Worm (Caenorhabditis elegans) whole organism, mixed stage, embryonic: Measurements from ENCODE around the gene dgat-2.

Experiments used
- M03D4.4 ChIP-seq: sonication (generic microtip); optimal IDR thresholded peaks from 2 replicates; lab custom pipeline; 2017; ENCODE audit warnings: mild to moderate bottlenecking, missing genetic modification characterization, missing compliant biosample characterization
- blmp-1 ChIP-seq: fragments of 150-350 bp; optimal IDR thresholded peaks from 2 replicates; lab custom pipeline; 2014; ENCODE audit warnings: missing biosample characterization, missing genetic modification characterization
- ceh-43 ChIP-seq: fragments of 200-800 bp; sonication (Bioruptor generic); optimal IDR thresholded peaks from 2 replicates; lab custom pipeline; 2018; ENCODE audit warnings: mild to moderate bottlenecking, missing genetic modification characterization, moderate library complexity, missing compliant biosample characterization
- ceh-83 ChIP-seq: fragments of 200-800 bp; sonication (Bioruptor generic); optimal IDR thresholded peaks from 2 replicates; lab custom pipeline; 2018; ENCODE audit warnings: mild to moderate bottlenecking, missing genetic modification characterization, missing compliant biosample characterization
- cnd-1 ChIP-seq: fragments of 200-800 bp; sonication (Bioruptor generic); optimal IDR thresholded peaks from 2 replicates; lab custom pipeline; 2018; ENCODE audit warnings: mild to moderate bottlenecking, missing genetic modification characterization, missing compliant biosample characterization
- drap-1 ChIP-seq: fragments of 200-800 bp; sonication (Bioruptor generic); optimal IDR thresholded peaks from 3 replicates; lab custom pipeline; 2018; ENCODE audit warnings: mild to moderate bottlenecking, missing genetic modification characterization, missing compliant biosample characterization
- elt-1 ChIP-seq: sonication (generic microtip); optimal IDR thresholded peaks from 2 replicates; lab custom pipeline; 2017; ENCODE audit warnings: missing genetic modification characterization, mild to moderate bottlenecking, missing compliant biosample characterization, antibody characterized with exemption, moderate library complexity, borderline replicate concordance; ENCODE audit not compliant: insufficient read depth
- flh-1 ChIP-seq: fragments of 200-800 bp; sonication (Bioruptor generic); optimal IDR thresholded peaks from 2 replicates; lab custom pipeline; 2018; ENCODE audit warnings: mild to moderate bottlenecking, missing genetic modification characterization, moderate library complexity, missing compliant biosample characterization
- ham-2 ChIP-seq: fragments of 200-800 bp; sonication (Bioruptor generic); optimal IDR thresholded peaks from 2 replicates; lab custom pipeline; 2018; ENCODE audit warnings: mild to moderate bottlenecking, missing genetic modification characterization, missing compliant biosample characterization
- hlh-1 ChIP-seq: fragments of 150-350 bp; optimal IDR thresholded peaks from 2 replicates; lab custom pipeline; 2014; ENCODE audit warnings: missing biosample characterization, missing genetic modification reagents, missing genetic modification characterization
- lin-13 ChIP-seq: fragments of 150-350 bp; optimal IDR thresholded peaks from 2 replicates; lab custom pipeline; 2014; ENCODE audit warnings: missing biosample characterization, missing genetic modification characterization
- lin-32 ChIP-seq: fragments of 200-800 bp; sonication (Bioruptor generic); optimal IDR thresholded peaks from 2 replicates; lab custom pipeline; 2018; ENCODE audit warnings: mild to moderate bottlenecking, missing genetic modification characterization, missing compliant biosample characterization
- lsy-2 ChIP-seq: fragments of 150-350 bp; optimal IDR thresholded peaks from 2 replicates; lab custom pipeline; 2014; ENCODE audit warnings: missing biosample characterization, missing genetic modification characterization
- mab-5 ChIP-seq: fragments of 150-350 bp; optimal IDR thresholded peaks from 2 replicates; lab custom pipeline; 2014; ENCODE audit warnings: missing biosample characterization, missing genetic modification characterization
- mep-1 ChIP-seq: fragments of 150-350 bp; optimal IDR thresholded peaks from 2 replicates; lab custom pipeline; 2017; ENCODE audit warnings: missing biosample characterization, missing genetic modification reagents, missing genetic modification characterization, inconsistent platforms
- mls-2 ChIP-seq: sonication (generic microtip); optimal IDR thresholded peaks from 2 replicates; lab custom pipeline; 2016; ENCODE audit warnings: mild to moderate bottlenecking, missing genetic modification characterization, moderate library complexity, missing compliant biosample characterization
- nhr-2 ChIP-seq: fragments of 150-350 bp; optimal IDR thresholded peaks from 2 replicates; lab custom pipeline; 2014; ENCODE audit warnings: missing biosample characterization, missing genetic modification characterization
- nhr-237 ChIP-seq: fragments of 150-350 bp; optimal IDR thresholded peaks from 2 replicates; lab custom pipeline; 2014; ENCODE audit warnings: missing biosample characterization, missing genetic modification characterization
- nhr-28 ChIP-seq: fragments of 150-350 bp; optimal IDR thresholded peaks from 2 replicates; lab custom pipeline; 2014; ENCODE audit warnings: missing biosample characterization, missing genetic modification characterization
- nhr-76 ChIP-seq: sonication (generic microtip); optimal IDR thresholded peaks from 2 replicates; lab custom pipeline; 2017; ENCODE audit warnings: missing biosample characterization, missing genetic modification characterization
- pha-4 ChIP-seq: fragments of 150-350 bp; optimal IDR thresholded peaks from 2 replicates; lab custom pipeline; 2018; ENCODE audit warnings: missing biosample characterization, missing genetic modification reagents, missing genetic modification characterization
- sem-2 ChIP-seq: fragments of 200-800 bp; sonication (Bioruptor generic); optimal IDR thresholded peaks from 2 replicates; lab custom pipeline; 2018; ENCODE audit warnings: mild to moderate bottlenecking, missing genetic modification characterization, missing compliant biosample characterization
- snpc-4 ChIP-seq: fragments of 150-350 bp; optimal IDR thresholded peaks from 2 replicates; lab custom pipeline; 2014; ENCODE audit warnings: missing biosample characterization, missing genetic modification characterization
- tbx-8 ChIP-seq: fragments of 200-800 bp; sonication (Bioruptor generic); optimal IDR thresholded peaks from 2 replicates; lab custom pipeline; 2018; ENCODE audit warnings: mild to moderate bottlenecking, missing genetic modification characterization, moderate library complexity, missing compliant biosample characterization
- unc-120 ChIP-seq: sonication (generic microtip); optimal IDR thresholded peaks from 2 replicates; lab custom pipeline; 2017; ENCODE audit warnings: missing genetic modification characterization, missing compliant biosample characterization; ENCODE audit not compliant: poor library complexity, severe bottlenecking
- unc-39 ChIP-seq: fragments of 150-350 bp; optimal IDR thresholded peaks from 2 replicates; lab custom pipeline; 2014; ENCODE audit warnings: missing biosample characterization, missing genetic modification characterization
- unc-62 ChIP-seq: fragments of 150-350 bp; optimal IDR thresholded peaks from 2 replicates; lab custom pipeline; 2014; ENCODE audit warnings: missing biosample characterization, missing genetic modification reagents, missing genetic modification characterization
- zip-8 ChIP-seq: fragments of 150-350 bp; optimal IDR thresholded peaks from 2 replicates; lab custom pipeline; 2014; ENCODE audit warnings: missing biosample characterization, missing genetic modification characterization
- ztf-11 ChIP-seq: fragments of 150-350 bp; optimal IDR thresholded peaks from 2 replicates; lab custom pipeline; 2014; ENCODE audit warnings: missing biosample characterization, missing genetic modification characterization

Gene dgat-2

ce11 chrV:17673343-17673742 is 13.2 kb downstream of the dgat-2 start, which contains the start of gene str-93:
Gene str-93 (minus strand): TSS chrV:17673443.
- TF ChIP-seq mab-5 (tag; lab: Kevin White, UChicago), result no peak
- no peak for TF ChIP-seq nhr-2 (tag; lab: Kevin White, UChicago)
- no peak for TF ChIP-seq sem-2

ce11 chrV:17676553-17676952 is 16.4 kb downstream of the dgat-2 start, which contains the start of gene str-92:
Gene str-92 (minus strand): TSS chrV:17676653.
- no peak for TF ChIP-seq elt-1 (tag; lab: Kevin White, UChicago)
- no peak for TF ChIP-seq ceh-43
- TF ChIP-seq mep-1 (tag; lab: Kevin White, UChicago), result no peak
- no peak for TF ChIP-seq ztf-11 (tag; lab: Kevin White, UChicago)
- no peak for TF ChIP-seq flh-1 (GFP tag; lab: Kevin White, UChicago)
- no peak for TF ChIP-seq pha-4
- no peak for TF ChIP-seq mab-5 (tag; lab: Kevin White, UChicago)
- no peak for TF ChIP-seq nhr-2 (tag; lab: Kevin White, UChicago)
- TF ChIP-seq ham-2 (GFP tag; lab: Kevin White, UChicago), result no peak
- no peak for TF ChIP-seq zip-8 (tag; lab: Kevin White, UChicago)
- TF ChIP-seq, all 35 proteins: peak for 0

- TF ChIP-seq hlh-1 (no peak), snpc-4 (tag; lab: Kevin White, UChicago) (no peak), ham-2 (GFP tag; lab: Kevin White, UChicago) (no peak), blmp-1 (no peak), tbx-8 (GFP tag; lab: Kevin White, UChicago) (no peak), nhr-76 (tag; lab: Kevin White, UChicago) (no peak), unc-120 (tag; lab: Kevin White, UChicago) (no peak), mep-1 (tag; lab: Kevin White, UChicago) (no peak), unc-39 (no peak), ceh-43 (no peak), elt-1 (tag; lab: Kevin White, UChicago) (no peak), flh-1 (GFP tag; lab: Kevin White, UChicago) (no peak), drap-1 (GFP tag; lab: Kevin White, UChicago) (no peak), pha-4 (no peak), M03D4.4 (tag; lab: Kevin White, UChicago) (no peak)
These were observed 23.2 kb downstream of the dgat-2 start for ce11 chrV:17683290-17683689.

- TF ChIP-seq cnd-1 (tag; lab: Kevin White, UChicago) (no peak), nhr-76 (tag; lab: Kevin White, UChicago) (no peak), unc-62 (GFP tag; lab: Kevin White, UChicago) (no peak)
These were observed 23.7 kb downstream of the dgat-2 start, which contains the start of gene F59A1.15 for ce11 chrV:17683763-17684162. Gene F59A1.15 (minus strand): TSS chrV:17683863.

ce11 chrV:17684857-17685256 is 24.8 kb downstream of the dgat-2 start, which contains the start of the genes F59A1.16 and F59A1.6:
Gene F59A1.16 (minus strand): TSS chrV:17684957.
Gene F59A1.6 (plus strand): TSS chrV:17685141.
- no peak for TF ChIP-seq mls-2 (tag; lab: Kevin White, UChicago)
- TF ChIP-seq ceh-83 (GFP tag; lab: Kevin White, UChicago), result no peak
- no peak for TF ChIP-seq mep-1 (tag; lab: Kevin White, UChicago)
- TF ChIP-seq nhr-237 (tag; lab: Kevin White, UChicago), result no peak
- TF ChIP-seq mab-5 (tag; lab: Kevin White, UChicago), result no peak
- no peak for TF ChIP-seq ztf-11 (tag; lab: Kevin White, UChicago)
- TF ChIP-seq unc-120 (tag; lab: Kevin White, UChicago), result no peak
- no peak for TF ChIP-seq snpc-4 (tag; lab: Kevin White, UChicago)
- no peak for TF ChIP-seq nhr-28 (tag; lab: Kevin White, UChicago)
- TF ChIP-seq blmp-1, result no peak

- TF ChIP-seq blmp-1, result no peak
- no peak for TF ChIP-seq nhr-28 (tag; lab: Kevin White, UChicago)
- no peak for TF ChIP-seq ceh-43
- no peak for TF ChIP-seq lin-13 (tag; lab: Kevin White, UChicago)
- TF ChIP-seq unc-39, result no peak
- TF ChIP-seq unc-62 (GFP tag; lab: Kevin White, UChicago), result no peak
- TF ChIP-seq cnd-1 (tag; lab: Kevin White, UChicago), result no peak
- TF ChIP-seq lin-32, result no peak
- TF ChIP-seq lsy-2 (tag; lab: Kevin White, UChicago), result no peak
- TF ChIP-seq, all 35 proteins: peak for 0
These were observed 26.7 kb downstream of the dgat-2 start, which contains the start of gene F59A1.18 for ce11 chrV:17686852-17687251. Gene F59A1.18 (minus strand): TSS chrV:17686952.
